Worm (Caenorhabditis elegans): ENCODE results near the gene F54D5.5.
"Not testable (repeated sequence)": the region's sequence is repeated elsewhere in the genome, so short reads cannot be mapped to it uniquely, and the experiment has no call there.

F54D5.5 gene

DNA sequence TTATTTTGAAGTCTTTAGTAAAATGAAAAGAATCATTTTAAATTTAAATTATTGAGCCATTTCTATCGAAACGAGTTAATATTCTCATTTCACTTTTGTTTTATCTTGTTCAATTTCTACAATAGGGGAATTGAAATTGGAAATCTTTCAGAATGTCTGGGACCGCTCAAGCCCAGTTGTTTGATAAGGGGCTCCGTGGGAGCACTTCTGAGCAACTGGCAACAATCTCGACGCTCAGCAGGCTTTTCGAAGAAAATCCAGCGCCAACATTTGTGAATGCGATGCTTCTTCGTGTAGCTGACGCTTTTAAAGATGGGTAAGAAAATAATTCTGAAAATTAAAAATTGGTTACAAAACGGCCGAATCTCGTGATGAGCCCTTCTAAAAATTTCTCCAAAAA, 15.9 kb upstream of the F54D5.5 start, which contains the start of gene ints-7:
Gene ints-7 (plus strand): TSS at position 152 of the 400 bp plus-strand sequence.
- no peak for TF ChIP-seq unc-62 (GFP tag; optimal IDR thresholded peaks at IDR 0.05)

DNA sequence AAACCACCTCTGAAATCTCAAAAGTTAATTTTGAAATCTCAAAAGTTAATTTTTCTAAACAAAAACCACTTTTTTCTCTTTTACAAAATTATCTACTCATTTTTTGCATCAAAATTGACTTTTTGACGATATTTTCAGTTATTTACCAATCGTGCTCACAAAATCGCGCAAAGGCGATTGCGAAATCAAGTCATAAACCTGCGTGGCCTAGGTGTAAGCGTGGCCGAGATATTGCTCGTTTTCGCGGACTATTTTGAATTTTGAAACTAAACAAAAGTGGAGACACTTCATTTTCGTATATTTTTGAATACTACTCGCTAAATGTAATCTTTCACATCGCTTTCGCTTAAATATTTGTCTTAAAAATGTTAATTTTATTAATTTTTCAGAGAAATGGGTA, 11.5 kb upstream of the F54D5.5 start, which contains the start of gene smc-6:
Gene smc-6 (plus strand): TSS at position 390 of the 400 bp plus-strand sequence.
- no peak for TF ChIP-seq unc-62 (GFP tag; optimal IDR thresholded peaks at IDR 0.05)

DNA sequence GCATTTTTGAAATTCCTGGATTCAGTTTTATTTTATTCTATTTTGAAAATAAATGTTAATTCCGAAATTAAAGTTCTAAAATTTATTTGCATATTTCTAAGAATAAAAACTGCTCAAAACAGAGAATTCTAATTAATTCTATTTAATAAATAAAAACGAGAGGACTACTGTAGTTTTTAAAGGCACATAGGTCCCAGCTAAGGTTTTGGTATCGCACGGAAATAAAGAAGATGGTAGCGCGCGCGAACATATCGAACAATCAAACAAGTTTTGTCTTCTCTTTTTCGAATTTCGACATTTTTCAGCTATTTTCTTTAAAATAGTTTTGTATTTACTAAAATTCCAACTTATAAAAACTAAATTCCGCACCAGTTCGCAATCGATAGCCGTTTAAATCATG, 11.0 kb upstream of the F54D5.5 start:
- no peak for TF ChIP-seq unc-62 (GFP tag; optimal IDR thresholded peaks at IDR 0.05)

DNA sequence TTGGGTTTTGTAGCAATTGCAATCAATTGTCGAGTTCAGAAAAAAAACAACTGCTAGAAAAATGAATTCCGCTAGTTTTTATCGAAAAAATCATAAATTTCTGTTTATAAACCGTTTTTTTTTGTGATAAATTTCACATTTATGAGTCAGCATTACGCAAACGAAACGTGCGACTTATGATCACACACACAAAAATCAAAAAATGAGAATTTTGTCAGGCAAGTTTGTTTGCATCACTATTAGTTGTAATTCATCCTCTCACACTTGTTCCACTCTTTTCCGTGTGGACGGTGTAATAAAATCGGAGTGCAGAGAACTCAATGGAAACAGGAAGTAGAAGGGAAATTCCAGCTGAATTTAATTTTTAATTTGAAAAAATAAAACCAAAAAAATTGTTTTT, 10.6 kb upstream of the F54D5.5 start, which contains the start of gene pcs-1:
Gene pcs-1 (minus strand): TSS at position 344 of the 400 bp plus-strand sequence.
- TF ChIP-seq unc-62 (GFP tag; optimal IDR thresholded peaks at IDR 0.05): no peak

DNA sequence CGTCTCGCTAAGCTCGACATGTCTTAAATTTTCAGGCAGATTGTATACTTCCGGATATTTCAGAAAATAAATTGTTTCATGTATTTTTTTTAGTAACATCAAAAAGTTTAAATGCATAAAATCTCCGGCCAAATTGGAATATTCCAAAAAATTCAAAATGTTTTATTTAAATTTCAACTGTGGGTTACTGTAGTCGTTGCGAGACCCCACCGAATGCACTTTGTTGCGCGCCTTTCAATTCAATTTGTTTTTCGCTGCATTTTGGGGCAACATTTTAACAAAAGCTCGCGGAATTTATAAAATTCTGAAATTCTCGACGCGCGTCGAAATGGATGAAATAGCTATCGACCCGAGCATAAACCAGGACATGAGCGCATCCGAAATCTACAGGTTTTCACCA, 6.1 kb upstream of the F54D5.5 start, which contains the start of gene F54D5.2:
Gene F54D5.2 (plus strand): TSS at position 237 of the 400 bp plus-strand sequence.
- no peak for TF ChIP-seq unc-62 (GFP tag; optimal IDR thresholded peaks at IDR 0.05)

DNA sequence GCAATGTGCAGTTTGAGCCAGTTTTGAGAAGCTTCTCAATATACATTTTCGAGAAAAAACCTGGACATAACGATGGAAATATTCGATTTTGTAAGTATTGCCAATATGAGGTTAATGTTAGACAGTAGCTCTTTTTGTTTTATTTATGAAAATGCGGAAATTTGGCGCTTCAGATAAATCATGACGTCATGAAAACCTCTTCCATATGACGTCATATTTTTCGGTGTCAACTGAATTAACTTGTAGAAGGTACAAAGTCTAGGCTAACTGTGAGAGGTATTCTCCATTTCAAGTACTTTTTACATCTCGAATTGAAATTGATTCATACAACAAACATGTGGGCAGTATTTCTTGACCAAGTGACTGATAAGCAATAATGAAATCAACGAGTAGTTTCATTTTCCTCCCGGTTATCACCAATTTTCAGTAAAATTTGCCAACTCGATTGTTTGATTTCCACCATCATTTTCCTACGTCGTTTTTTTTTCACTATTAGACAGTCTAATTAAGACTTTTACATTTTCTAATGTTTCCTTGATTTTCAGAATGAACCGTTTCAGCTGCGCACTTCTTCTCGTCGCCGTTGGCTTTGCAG, 4.5 kb upstream of the F54D5.5 start, which contains the start of gene F54D5.3:
Gene F54D5.3 (plus strand): TSS at position 546 of the 595 bp plus-strand sequence.
- no peak for TF ChIP-seq unc-62 (GFP tag; optimal IDR thresholded peaks at IDR 0.05)

DNA sequence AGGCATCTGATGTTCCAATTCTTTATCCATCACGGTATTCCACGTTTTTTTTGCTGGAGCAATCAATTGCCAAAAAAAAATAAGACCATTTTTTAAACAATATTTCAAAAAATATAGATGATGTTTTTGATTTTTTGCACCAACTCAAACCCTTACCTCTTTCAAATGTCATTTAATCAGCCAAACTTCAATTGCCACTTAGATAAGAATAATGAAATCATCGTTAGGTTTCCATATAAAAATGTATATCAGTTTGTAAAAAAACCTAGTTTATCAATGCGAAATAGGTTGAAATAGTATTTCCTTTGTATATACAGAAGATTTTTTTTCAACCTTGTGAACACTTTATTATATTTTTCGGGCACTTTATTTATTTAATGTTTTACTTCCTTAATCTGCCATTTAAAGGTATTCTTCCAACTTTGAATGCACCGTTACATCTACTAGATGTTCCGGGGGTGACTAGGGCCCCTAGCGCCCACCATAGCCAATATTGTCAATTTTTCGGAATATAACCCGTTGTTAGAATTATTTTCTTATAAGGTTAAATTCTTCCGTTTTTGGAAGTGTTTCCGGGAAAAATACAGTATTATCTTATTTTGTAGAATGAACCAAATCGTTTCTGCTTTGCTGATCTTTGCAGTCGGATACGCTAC, 2.5 kb upstream of the F54D5.5 start, which contains the start of the genes F54D5.23 and F54D5.4:
Gene F54D5.23 (minus strand): TSS at position 75 of the 656 bp plus-strand sequence.
Gene F54D5.4 (plus strand): TSS at position 606 of the 656 bp plus-strand sequence.
- no peak for TF ChIP-seq unc-62 (GFP tag; optimal IDR thresholded peaks at IDR 0.05)

DNA sequence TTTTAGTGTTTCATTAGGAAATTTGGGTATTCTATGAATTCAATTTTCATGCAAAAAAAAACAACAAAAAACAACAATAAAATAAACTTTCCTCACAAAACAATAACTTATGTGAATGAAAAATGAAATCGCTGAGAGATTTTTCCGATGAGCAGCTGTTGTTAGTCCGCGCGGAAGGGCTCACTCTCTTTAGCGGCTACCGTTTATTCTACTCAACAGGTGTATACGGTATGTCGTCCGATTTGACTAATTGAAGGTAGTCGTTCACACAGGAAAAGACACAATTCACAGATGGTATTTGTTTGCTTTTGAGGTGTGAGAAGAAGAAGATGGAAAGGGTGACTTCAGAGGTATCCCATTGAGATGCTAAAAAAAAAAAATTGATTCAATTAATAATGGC, 1.9 kb upstream of the F54D5.5 start:
- TF ChIP-seq unc-62 (GFP tag; optimal IDR thresholded peaks at IDR 0.05): no peak

DNA sequence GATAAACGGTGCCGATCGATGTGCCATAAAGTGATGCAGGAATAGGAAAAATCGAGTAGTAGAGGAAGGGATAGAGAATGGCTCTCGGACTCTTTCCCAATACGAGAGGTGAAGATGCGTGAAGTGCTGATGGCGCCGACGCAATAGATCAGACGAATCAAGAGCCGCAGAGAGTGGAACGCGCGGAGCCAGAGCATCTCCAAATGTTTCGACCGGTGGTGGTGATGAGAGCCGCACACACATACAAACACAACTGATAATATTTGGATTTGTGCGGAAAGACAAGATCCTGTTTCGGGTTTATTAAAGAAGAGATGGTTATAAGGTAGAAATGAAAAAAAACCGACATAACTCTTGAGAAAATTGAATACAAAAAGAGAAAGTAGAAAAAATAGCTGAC, 2.7 kb downstream of the F54D5.5 start, which contains the start of gene F54D5.15:
Gene F54D5.15 (minus strand): TSS at position 101 of the 400 bp plus-strand sequence.
- no peak for TF ChIP-seq unc-62 (GFP tag; optimal IDR thresholded peaks at IDR 0.05)

DNA sequence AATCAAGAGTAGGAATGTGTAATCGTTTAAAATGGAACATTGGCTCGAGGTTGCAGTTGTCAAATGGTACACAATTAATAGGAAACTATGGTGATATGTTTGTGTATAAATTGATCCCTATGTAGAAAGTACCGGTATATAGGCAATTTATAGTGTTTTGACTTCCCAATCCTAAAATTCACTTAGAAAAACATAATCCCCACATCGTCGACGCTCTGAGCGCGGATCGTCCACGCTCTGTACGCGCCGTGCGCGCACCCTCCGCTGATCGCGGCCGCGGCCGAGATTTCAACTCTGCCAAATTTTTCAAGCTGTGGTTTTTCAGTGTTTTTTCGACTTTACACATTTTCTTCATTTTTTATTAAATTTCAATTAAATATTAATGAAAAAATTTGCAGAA, 10.5 kb downstream of the F54D5.5 start, which contains the start of gene F54D5.17:
Gene F54D5.17 (plus strand): TSS at position 301 of the 400 bp plus-strand sequence.
- TF ChIP-seq unc-62 (GFP tag; optimal IDR thresholded peaks at IDR 0.05): no peak

DNA sequence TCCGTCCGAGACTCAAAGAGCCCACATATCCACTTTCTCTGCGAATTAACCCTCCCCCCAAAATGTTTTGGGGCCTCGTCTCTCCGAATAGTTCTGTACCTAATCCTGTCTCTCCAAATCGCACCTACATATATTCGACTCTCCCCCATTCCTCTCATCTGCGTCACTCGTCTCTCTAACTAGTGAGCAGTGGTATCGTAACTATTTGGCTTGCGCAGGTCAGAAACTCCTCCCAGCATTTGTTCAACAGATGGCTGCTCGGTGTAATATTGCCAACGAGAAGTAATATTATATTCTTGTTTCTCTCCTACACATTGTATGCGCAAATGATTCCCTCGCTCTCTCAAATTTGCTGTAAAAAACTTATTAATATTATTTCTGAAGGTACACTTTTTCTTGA, 11.2 kb downstream of the F54D5.5 start, which contains the start of gene F54D5.24:
Gene F54D5.24 (plus strand): TSS at position 316 of the 400 bp plus-strand sequence.
- no peak for TF ChIP-seq unc-62 (GFP tag; optimal IDR thresholded peaks at IDR 0.05)

DNA sequence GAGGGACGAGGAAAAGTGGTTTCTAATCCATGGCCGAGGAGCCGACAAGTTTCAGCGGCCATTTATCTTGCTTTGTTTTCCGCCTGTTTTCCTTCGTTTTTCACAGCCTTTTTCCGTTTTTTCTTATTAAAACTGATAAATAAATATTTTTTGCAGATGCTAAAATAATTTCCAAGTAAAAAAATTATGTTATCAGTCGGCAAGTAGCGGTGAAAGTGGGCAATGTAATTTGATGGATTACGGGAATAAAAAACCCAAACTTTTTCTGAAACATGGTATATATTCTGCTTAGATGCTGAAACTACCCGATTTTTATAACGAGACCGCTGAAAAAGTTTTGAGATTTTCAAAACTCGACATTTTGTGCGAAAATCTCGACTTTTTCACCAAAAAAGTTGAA, 14.8 kb downstream of the F54D5.5 start, which contains the start of gene dhgd-1:
Gene dhgd-1 (minus strand): TSS at position 101 of the 400 bp plus-strand sequence.
- TF ChIP-seq unc-62 (GFP tag; optimal IDR thresholded peaks at IDR 0.05): not testable (repeated sequence)

DNA sequence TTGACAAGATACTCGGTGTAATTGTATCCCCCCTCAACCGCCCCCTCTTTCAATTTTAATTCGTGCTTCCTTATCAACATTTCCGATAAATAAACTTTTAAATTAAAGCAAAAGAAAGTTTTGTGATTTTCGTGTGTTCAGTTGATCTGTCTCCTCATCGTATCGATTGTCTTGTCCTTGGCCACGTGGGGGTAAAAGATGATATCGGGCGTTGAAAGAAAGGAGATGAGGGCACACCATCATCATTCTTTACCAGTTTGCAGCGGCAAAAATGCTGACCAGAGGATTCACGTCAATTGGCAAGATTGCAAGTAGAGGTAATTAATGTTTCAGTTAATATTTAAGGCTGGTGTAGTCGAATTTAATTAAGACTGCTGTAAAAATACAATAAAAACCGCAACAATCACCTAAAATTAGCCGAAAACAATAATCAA, 19.5 kb downstream of the F54D5.5 start, which contains the start of gene F54D5.7:
Gene F54D5.7 (plus strand): TSS at position 264 of the 434 bp plus-strand sequence.
- no peak for TF ChIP-seq unc-62 (GFP tag; optimal IDR thresholded peaks at IDR 0.05)

DNA sequence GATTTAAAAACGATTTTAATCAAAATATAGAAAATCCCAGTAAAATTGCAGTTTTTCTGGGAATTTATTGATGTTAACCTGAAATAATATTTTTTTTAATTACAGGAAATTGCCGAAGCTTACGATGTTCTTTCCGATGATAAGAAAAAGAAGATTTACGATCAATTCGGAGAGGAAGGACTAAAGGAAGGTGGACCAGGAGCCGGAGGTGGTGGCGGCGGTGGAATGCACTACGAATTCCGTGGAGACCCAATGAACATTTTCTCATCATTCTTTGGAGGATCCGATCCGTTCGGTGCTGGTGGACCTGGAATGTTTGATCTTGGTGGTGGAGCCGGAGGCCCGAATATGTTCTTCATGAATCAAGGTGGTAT, 20.9 kb downstream of the F54D5.5 start:
- TF ChIP-seq unc-62 (GFP tag; optimal IDR thresholded peaks at IDR 0.05): no peak

DNA sequence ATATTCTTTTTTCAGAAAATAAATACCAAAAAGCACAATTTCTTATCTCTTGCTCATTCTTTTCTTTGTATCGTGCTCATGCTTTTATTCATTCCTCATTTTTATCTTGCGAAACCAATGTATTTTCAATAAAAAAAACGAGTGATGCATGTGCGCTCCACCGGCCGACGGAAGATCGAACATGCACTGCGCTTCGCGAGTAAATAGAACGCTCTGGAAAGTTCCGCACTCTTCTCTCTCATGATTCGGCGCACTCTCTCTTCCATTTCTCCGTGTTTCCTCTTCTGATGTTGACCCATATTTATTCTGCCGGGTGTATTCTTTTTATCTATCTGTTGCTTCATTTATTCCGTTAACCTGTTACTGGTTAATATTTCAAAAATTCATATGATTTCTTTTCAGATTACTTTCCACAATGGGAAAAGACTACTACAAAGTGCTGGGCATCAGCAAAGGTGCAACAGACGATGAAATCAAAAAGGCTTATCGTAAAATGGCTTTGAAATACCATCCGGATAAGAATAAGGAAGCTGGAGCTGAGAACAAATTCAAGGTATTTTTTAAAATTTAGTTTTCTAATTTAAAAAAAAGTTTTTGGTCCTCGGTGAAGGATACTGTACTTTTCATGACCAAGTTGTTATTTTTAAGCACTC, 21.4 kb downstream of the F54D5.5 start, which contains the start of gene dnj-13:
Gene dnj-13 (plus strand): TSS at position 403 of the 653 bp plus-strand sequence.
- no peak for TF ChIP-seq unc-62 (GFP tag; optimal IDR thresholded peaks at IDR 0.05)

DNA sequence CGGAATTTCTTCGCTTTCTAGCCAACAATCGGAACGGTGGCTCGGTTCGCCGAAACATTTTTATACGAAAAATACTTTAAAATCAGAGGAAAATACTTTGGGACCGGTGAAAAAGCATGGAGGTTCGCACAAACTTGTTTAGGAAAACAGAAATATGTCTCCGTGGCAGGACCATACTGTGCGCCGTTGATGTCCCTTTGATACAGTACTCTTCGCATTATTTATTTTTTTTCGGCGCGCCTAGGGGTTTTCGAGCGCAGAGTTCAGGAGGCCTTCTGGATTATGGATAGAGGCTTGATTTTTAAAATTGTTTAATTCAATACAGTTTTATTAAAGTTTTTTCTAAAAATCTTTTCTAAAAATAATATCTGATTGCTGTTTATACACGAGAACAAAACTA, 22.1 kb downstream of the F54D5.5 start, which contains the start of gene F54D5.9:
Gene F54D5.9 (minus strand): TSS at position 115 of the 400 bp plus-strand sequence.
- TF ChIP-seq unc-62 (GFP tag; optimal IDR thresholded peaks at IDR 0.05): no peak

Data from whole organism, dauer.